Worm (Caenorhabditis elegans) whole organism, young adult: ENCODE measurements around the gene ufd-1.

ENCODE experiments used
- B0336.3 ChIP-seq: fragments of 200-800 bp; sonication (Bioruptor generic); IDR thresholded peaks from 2 replicates; pipeline ENCODE4 v1.3.6; 2022; ENCODE audit warnings: missing genetic modification characterization, missing compliant biosample characterization
- C17E4.6 ChIP-seq: fragments of 200-800 bp; sonication (Bioruptor generic); IDR thresholded peaks from 2 replicates; pipeline ENCODE4 v1.3.6; 2022; ENCODE audit warnings: missing genetic modification reagents, missing genetic modification characterization, missing compliant biosample characterization
- F49E8.2 ChIP-seq: sonication (generic microtip); optimal IDR thresholded peaks from 3 replicates; lab custom pipeline; 2017; ENCODE audit warnings: missing genetic modification characterization, mild to moderate bottlenecking, missing compliant biosample characterization, antibody characterized with exemption, moderate library complexity; ENCODE audit not compliant: insufficient read depth
- F57C9.4 ChIP-seq: sonication (generic microtip); optimal IDR thresholded peaks from 2 replicates; lab custom pipeline; 2017; ENCODE audit warnings: mild to moderate bottlenecking, missing genetic modification characterization, missing compliant biosample characterization
- K11D2.4 ChIP-seq: fragments of 200-800 bp; sonication (Bioruptor generic); IDR thresholded peaks from 2 replicates; pipeline ENCODE4 v1.3.6; 2022; ENCODE audit warnings: missing genetic modification reagents, missing genetic modification characterization, missing compliant biosample characterization
- Y53G8AR.9 ChIP-seq: fragments of 200-800 bp; sonication (Bioruptor generic); conservative IDR thresholded peaks from 2 replicates; pipeline ENCODE4 v1.3.6; 2022; ENCODE audit warnings: missing genetic modification reagents, missing genetic modification characterization, missing compliant biosample characterization
- attf-5 ChIP-seq: fragments of 200-800 bp; sonication (Bioruptor generic); optimal IDR thresholded peaks from 2 replicates; lab custom pipeline; 2018; ENCODE audit warnings: mild to moderate bottlenecking, missing genetic modification characterization, missing compliant biosample characterization
- mcd-1 ChIP-seq: fragments of 200-800 bp; sonication (Bioruptor generic); IDR thresholded peaks from 2 replicates; pipeline ENCODE4 v1.3.6; 2022; ENCODE audit warnings: missing genetic modification reagents, missing genetic modification characterization, missing compliant biosample characterization
- nhr-179 ChIP-seq: sonication (generic microtip); optimal IDR thresholded peaks from 2 replicates; lab custom pipeline; 2016; ENCODE audit warnings: mild to moderate bottlenecking, missing genetic modification characterization, missing compliant biosample characterization
- repo-1 ChIP-seq: sonication (generic microtip); optimal IDR thresholded peaks from 2 replicates; lab custom pipeline; 2017; ENCODE audit warnings: mild to moderate bottlenecking, missing genetic modification characterization, missing compliant biosample characterization

ce11 chrIV:12311597-12311996, 19.1 kb downstream of the ufd-1 start, which contains the start of gene oac-58:
- TF ChIP-seq nhr-179 (tag; lab: Kevin White, UChicago) (no peak), F49E8.2 (tag; lab: Kevin White, UChicago) (no peak), attf-5 (GFP tag; lab: Kevin White, UChicago) (no peak), Y53G8AR.9 (GFP tag; lab: Robert Waterston, UW) (no peak), mcd-1 (GFP tag; lab: Robert Waterston, UW) (no peak), K11D2.4 (no peak), F57C9.4 (tag; lab: Kevin White, UChicago) (no peak), B0336.3 (GFP tag; lab: Robert Waterston, UW) (no peak), repo-1 (tag; lab: Kevin White, UChicago) (no peak), C17E4.6 (no peak)
